Fruit fly (Drosophila melanogaster) S2 (cell line): ENCODE results near the gene mthl11.

Experiments used
- CG8478 ChIP-seq: fragments of >200 bp; optimal IDR thresholded peaks from 2 replicates; lab custom pipeline; 2018
- CTCF ChIP-seq, 2 experiments: fragments of >200 bp; optimal IDR thresholded peaks; 2 replicates each; lab custom pipeline; 2018

- TF ChIP-seq CTCF (optimal IDR thresholded peaks at IDR 0.05; lab: Kevin White, UChicago) (no peak), CG8478 (lab: Kevin White, UChicago) (no peak)
These were observed 32.7 kb downstream of the mthl11 start for dm6 chr3R:10433408-10433980.
